Fruit fly (Drosophila melanogaster): ENCODE data around the gene CG17219.

CG17219 gene

DNA sequence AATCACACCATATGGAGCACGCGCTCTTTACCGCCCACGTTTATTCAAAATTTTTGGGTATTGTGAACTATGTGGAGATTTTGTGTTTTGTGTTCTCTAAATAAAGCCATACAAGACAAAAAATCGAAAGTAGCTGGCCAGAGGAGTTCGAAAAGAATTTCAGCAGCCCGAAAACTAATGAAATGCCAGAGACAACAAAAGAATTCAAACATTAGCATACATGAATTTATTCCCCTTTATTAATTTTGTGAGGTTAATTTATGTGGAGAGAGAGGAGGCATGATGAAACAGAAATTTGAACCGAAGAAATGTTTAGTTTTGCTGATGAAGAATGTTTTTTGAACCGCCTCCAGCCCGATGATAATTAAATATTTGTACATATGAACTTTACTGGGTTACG lies 22.9 kb upstream of the CG17219 start:
- TF ChIP-seq nerfin-2 (GFP tag; IDR thresholded peaks at IDR 0.05; ENCODE audit: partially characterized antibody) (no peak), CG7745 (tag; optimal IDR thresholded peaks at IDR 0.05) (peak; percentile 51), NFAT (GFP tag; IDR thresholded peaks at IDR 0.05) (no peak), CG10462 (GFP tag; optimal IDR thresholded peaks at IDR 0.05) (no peak), Sox100B (GFP tag; optimal IDR thresholded peaks at IDR 0.05) (no peak), seq (GFP tag; IDR thresholded peaks at IDR 0.05) (no peak), vvl (GFP tag; IDR thresholded peaks at IDR 0.05) (peak; percentile 56), CG13894 (tag; optimal IDR thresholded peaks at IDR 0.05) (peak; percentile 39), CG1792 (GFP tag; optimal IDR thresholded peaks at IDR 0.05) (no peak), Blimp-1 (GFP tag; optimal IDR thresholded peaks at IDR 0.05) (peak; percentile 83), CG12071 (GFP tag; optimal IDR thresholded peaks at IDR 0.05) (no peak), CG11093 (GFP tag; IDR thresholded peaks at IDR 0.05) (no peak), sd (tag; optimal IDR thresholded peaks at IDR 0.05) (peak; percentile 71)

DNA sequence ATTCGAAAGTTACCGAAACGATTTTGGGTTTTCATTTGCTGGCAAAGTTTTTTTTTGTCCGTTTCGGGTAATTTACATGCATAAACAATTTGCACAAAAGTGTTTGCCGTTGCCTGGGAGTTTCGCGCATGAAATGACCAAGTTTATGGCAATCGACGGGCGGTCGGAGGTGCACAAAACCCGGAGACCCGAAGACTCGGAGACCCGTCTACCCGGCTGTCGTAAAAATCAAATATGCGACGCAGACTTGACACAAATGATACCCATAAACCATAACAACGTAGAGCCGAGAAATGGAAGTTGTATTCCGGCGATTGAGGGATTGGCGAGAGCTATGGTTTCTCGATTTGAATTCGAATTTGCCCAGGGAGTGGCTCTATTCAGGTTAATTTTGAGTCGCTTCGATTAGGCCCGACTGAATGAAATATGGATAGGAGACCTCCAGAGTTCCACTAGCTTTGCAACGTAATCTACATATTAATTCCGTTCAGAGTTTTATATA lies 22.1 kb upstream of the CG17219 start:
- no peak for TF ChIP-seq CG31441 (GFP tag; IDR thresholded peaks at IDR 0.05)
- peak; percentile 49 for TF ChIP-seq oc (tag; optimal IDR thresholded peaks at IDR 0.05)
- TF ChIP-seq CG10565 (GFP tag; optimal IDR thresholded peaks at IDR 0.05): no peak
- TF ChIP-seq CG15696 (tag; optimal IDR thresholded peaks at IDR 0.05): no peak
- peak; percentile 95 for TF ChIP-seq CG13894 (tag; optimal IDR thresholded peaks at IDR 0.05)
- peak; percentile 35 for TF ChIP-seq Med (GFP tag)
- peak; percentile 92 for TF ChIP-seq cad (GFP tag; optimal IDR thresholded peaks at IDR 0.05)
- no peak for TF ChIP-seq CG10462 (GFP tag; optimal IDR thresholded peaks at IDR 0.05)
- peak; percentile 11 for TF ChIP-seq Ets65A (GFP tag)
- no peak for TF ChIP-seq Hr51 (GFP tag; optimal IDR thresholded peaks at IDR 0.05)
- TF ChIP-seq CG12391 (tag; optimal IDR thresholded peaks at IDR 0.05): no peak
- TF ChIP-seq en (GFP tag; optimal IDR thresholded peaks at IDR 0.05): no peak
- no peak for TF ChIP-seq org-1 (GFP tag; optimal IDR thresholded peaks at IDR 0.05)
- peak; percentile 78 for TF ChIP-seq abd-A (tag; optimal IDR thresholded peaks at IDR 0.05)
- TF ChIP-seq zen (tag; optimal IDR thresholded peaks at IDR 0.05): peak; percentile 39
- no peak for TF ChIP-seq CG9437 (GFP tag; optimal IDR thresholded peaks at IDR 0.05)
- no peak for TF ChIP-seq CG17612 (GFP tag; IDR thresholded peaks at IDR 0.05)
- TF ChIP-seq CG14050 (GFP tag; IDR thresholded peaks at IDR 0.05): no peak
- TF ChIP-seq CG15269 (tag; optimal IDR thresholded peaks at IDR 0.05): peak; percentile 32
- peak; percentile 62 for TF ChIP-seq CG12769 (tag; optimal IDR thresholded peaks at IDR 0.05)
- no peak for TF ChIP-seq CG1647 (GFP tag; optimal IDR thresholded peaks at IDR 0.05)
- 0 out of 4 replicates have a peak, but pooled peaks have one; percentile 21 for TF ChIP-seq chinmo (GFP tag; IDR thresholded peaks at IDR 0.05; ENCODE audit: partially characterized antibody)

DNA sequence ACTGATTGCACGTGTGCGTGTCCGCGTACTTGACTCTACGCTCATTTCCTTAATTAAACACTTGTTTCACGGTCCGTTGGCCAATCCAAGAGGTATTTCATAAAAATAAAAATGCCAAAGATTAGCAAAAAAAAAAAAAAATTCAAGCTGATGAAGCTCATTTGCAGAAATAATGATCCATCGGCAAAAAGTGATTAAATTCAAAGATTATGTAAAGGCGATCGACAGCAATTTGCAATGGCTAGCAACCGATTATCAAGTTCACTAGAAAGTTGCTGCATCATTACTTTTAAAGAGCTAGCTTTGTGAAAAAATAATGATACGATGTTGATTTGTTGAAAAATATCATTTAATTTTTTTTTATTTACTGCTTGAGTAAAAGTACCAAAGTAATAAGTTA lies 19.6 kb upstream of the CG17219 start:
- no peak for TF ChIP-seq CG15514 (GFP tag; optimal IDR thresholded peaks at IDR 0.05)
- TF ChIP-seq CG4617 (GFP tag; optimal IDR thresholded peaks at IDR 0.05; ENCODE audit: borderline replicate concordance): no peak
- no peak for TF ChIP-seq CG6813 (GFP tag; optimal IDR thresholded peaks at IDR 0.05)
- no peak for TF ChIP-seq CG42726 (GFP tag; IDR thresholded peaks at IDR 0.05; ENCODE audit: partially characterized antibody)
- no peak for TF ChIP-seq CG3995 (GFP tag; optimal IDR thresholded peaks at IDR 0.05)
- no peak for TF ChIP-seq eyg (GFP tag; optimal IDR thresholded peaks at IDR 0.05)
- no peak for TF ChIP-seq vvl (GFP tag; IDR thresholded peaks at IDR 0.05)
- TF ChIP-seq Fer3 (tag; optimal IDR thresholded peaks at IDR 0.05): no peak
- no peak for TF ChIP-seq CG30431 (GFP tag; optimal IDR thresholded peaks at IDR 0.05)
- TF ChIP-seq HLH3B (GFP tag; IDR thresholded peaks at IDR 0.05): no peak
- TF ChIP-seq sima (GFP tag; optimal IDR thresholded peaks at IDR 0.05): no peak
- TF ChIP-seq Lpt (GFP tag; optimal IDR thresholded peaks at IDR 0.05): no peak
- no peak for TF ChIP-seq CG10321 (GFP tag; IDR thresholded peaks at IDR 0.05)
- TF ChIP-seq onecut (GFP tag; IDR thresholded peaks at IDR 0.05): no peak

Measured in whole organism, embryonic.